Worm (Caenorhabditis elegans) whole organism, L1 larva: ENCODE results near the gene R05H5.7.
A peak's percentile ranks its signal among the peaks of the same experiment; 100 is the strongest.

Experiments
- ama-1 ChIP-seq: fragments of 150-350 bp; optimal IDR thresholded peaks from 2 replicates; lab custom pipeline; 2014
- blmp-1 ChIP-seq: fragments of 150-350 bp; optimal IDR thresholded peaks from 2 replicates; lab custom pipeline; 2014; ENCODE audit warnings: missing biosample characterization, missing genetic modification characterization
- efl-1 ChIP-seq, 4 experiments: fragments of 150-350 bp; optimal IDR thresholded peaks in 3 of 4; peaks in 1 of 4; 1 replicate in 1 of 4; 2 replicates in 3 of 4; lab custom pipeline; 2014; ENCODE audit warnings: missing biosample characterization in 2 of 4, missing genetic modification characterization in 2 of 4, missing genetic modification reagents in 2 of 4
- ets-5 ChIP-seq: fragments of 200-800 bp; sonication (Bioruptor generic); IDR thresholded peaks from 2 replicates; pipeline ENCODE4 v1.3.6; 2022; ENCODE audit warnings: missing genetic modification characterization, missing compliant biosample characterization
- fkh-10 ChIP-seq: sonication (generic microtip); optimal IDR thresholded peaks from 2 replicates; lab custom pipeline; 2017; ENCODE audit warnings: missing biosample characterization, missing genetic modification reagents, missing genetic modification characterization
- lsy-2 ChIP-seq, 2 experiments: fragments of 150-350 bp; optimal IDR thresholded peaks; 2 replicates each; lab custom pipeline; 2014; ENCODE audit warnings: missing biosample characterization in 2 of 2, missing genetic modification characterization in 2 of 2
- mab-9 ChIP-seq: fragments of 200-800 bp; sonication (Bioruptor generic); IDR thresholded peaks from 2 replicates; pipeline ENCODE4 v1.3.6; 2022; ENCODE audit warnings: missing genetic modification reagents, missing genetic modification characterization, missing compliant biosample characterization
- nhr-71 ChIP-seq: sonication (generic microtip); optimal IDR thresholded peaks from 2 replicates; lab custom pipeline; 2016; ENCODE audit warnings: mild to moderate bottlenecking, missing genetic modification characterization, moderate library complexity, missing compliant biosample characterization
- nhr-76 ChIP-seq: sonication (generic microtip); optimal IDR thresholded peaks from 2 replicates; lab custom pipeline; 2017; ENCODE audit warnings: missing biosample characterization, missing genetic modification characterization
- nhr-77 ChIP-seq: fragments of 150-350 bp; optimal IDR thresholded peaks from 2 replicates; lab custom pipeline; 2014; ENCODE audit warnings: missing biosample characterization, missing genetic modification characterization
- pag-3 ChIP-seq: sonication (generic microtip); optimal IDR thresholded peaks from 2 replicates; lab custom pipeline; 2017; ENCODE audit warnings: missing genetic modification characterization, mild to moderate bottlenecking, missing compliant biosample characterization, antibody characterized with exemption, borderline replicate concordance; ENCODE audit not compliant: insufficient read depth
- swsn-7 ChIP-seq: sonication (generic microtip); optimal IDR thresholded peaks from 2 replicates; lab custom pipeline; 2016; ENCODE audit warnings: missing genetic modification characterization, missing compliant biosample characterization
- ztf-11 ChIP-seq, 2 experiments: sonication (generic microtip); optimal IDR thresholded peaks; 2 replicates each; lab custom pipeline; 2016 to 2017; ENCODE audit warnings: missing genetic modification characterization in 2 of 2, missing biosample characterization in 1 of 2, missing compliant biosample characterization in 1 of 2
- ztf-4 ChIP-seq: fragments of 150-350 bp; optimal IDR thresholded peaks from 2 replicates; lab custom pipeline; 2014; ENCODE audit warnings: missing biosample characterization, missing genetic modification characterization

DNA sequence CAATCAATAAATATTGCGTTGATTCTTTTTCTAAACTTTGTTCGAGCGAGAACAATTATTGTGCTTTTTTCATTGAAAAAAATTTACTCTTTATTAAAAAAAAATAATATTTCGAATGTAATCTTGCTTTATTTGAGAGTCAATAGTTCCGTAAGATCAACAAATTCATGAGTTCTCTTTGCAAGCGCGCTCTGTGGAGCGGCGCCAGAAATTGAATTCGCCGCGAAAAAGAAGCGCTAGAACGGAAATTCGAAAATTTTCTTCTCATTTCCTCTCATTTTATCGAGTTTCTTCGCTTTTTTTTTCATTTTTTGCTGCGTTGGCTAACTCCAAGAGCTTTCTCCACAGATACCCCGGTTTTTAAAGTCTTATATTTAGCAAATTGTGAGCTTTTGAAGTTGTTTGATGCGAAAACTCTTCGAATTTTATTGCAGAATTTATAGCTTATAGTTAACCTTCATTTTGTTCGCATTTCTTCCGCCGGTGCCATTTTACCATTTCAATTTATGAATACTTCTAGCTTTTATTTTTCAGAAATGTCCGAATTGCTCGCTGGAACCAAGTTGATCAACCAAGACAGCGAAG, 4.9 kb downstream of the R05H5.7 start, which contains the start of gene R05H5.3:
- TF ChIP-seq nhr-76 (no peak), ama-1 (lab: Kevin White, UChicago) (no peak), mab-9 (GFP tag; lab: Robert Waterston, UW) (no peak), nhr-71 (tag; lab: Kevin White, UChicago) (no peak), nhr-77 (tag; lab: Kevin White, UChicago) (peak; percentile 46), efl-1 (optimal IDR thresholded peaks at IDR 0.05; lab: Kevin White, UChicago) (peak; percentile 83 to 94), efl-1 (GFP tag; optimal IDR thresholded peaks at IDR 0.05 in 1 of 2; lab: Kevin White, UChicago) (peak; percentile 80 to 97), ztf-4 (tag; lab: Kevin White, UChicago) (no peak), ztf-11 (tag; optimal IDR thresholded peaks at IDR 0.05; lab: Kevin White, UChicago) (no peak), blmp-1 (peak; percentile 51), ets-5 (GFP tag; lab: Robert Waterston, UW) (no peak), pag-3 (tag; lab: Kevin White, UChicago) (no peak), lsy-2 (tag; optimal IDR thresholded peaks at IDR 0.05; lab: Kevin White, UChicago) (peak; percentile 44 to 86), swsn-7 (tag; lab: Kevin White, UChicago) (peak; percentile 20), fkh-10 (GFP tag; lab: Kevin White, UChicago) (peak; percentile 75)
